Fruit fly (Drosophila melanogaster) whole organism, embryonic: ENCODE results near the gene CG14856.
A peak's percentile ranks its signal among the peaks of the same experiment; 100 is the strongest.

Experiments
- B-H1 ChIP-seq: fragments of 200-800 bp; sonication (Bioruptor generic); IDR thresholded peaks from 3 replicates; pipeline ENCODE4 v1.3.6; 2022; ENCODE audit warnings: missing biosample characterization, missing genetic modification characterization
- Blimp-1 ChIP-seq: fragments of 200-800 bp; sonication (Bioruptor generic); optimal IDR thresholded peaks from 3 replicates; lab custom pipeline; 2018; ENCODE audit warnings: missing biosample characterization, missing genetic modification characterization, mild to moderate bottlenecking, moderate library complexity, missing genetic modification reagents
- CG13775 ChIP-seq: fragments of 200-800 bp; sonication (Bioruptor generic); optimal IDR thresholded peaks from 3 replicates; lab custom pipeline; 2017; ENCODE audit warnings: missing biosample characterization, mild to moderate bottlenecking, missing genetic modification characterization
- CG15696 ChIP-seq: fragments of 200-800 bp; sonication (Bioruptor generic); optimal IDR thresholded peaks from 2 replicates; lab custom pipeline; 2019; ENCODE audit warnings: missing biosample characterization, mild to moderate bottlenecking, missing genetic modification characterization, moderate library complexity
- CG17328 ChIP-seq: fragments of 200-800 bp; sonication (Bioruptor generic); IDR thresholded peaks from 2 replicates; pipeline ENCODE4 v1.3.6; 2022; ENCODE audit warnings: missing biosample characterization, missing genetic modification characterization
- CG17568 ChIP-seq: fragments of 200-800 bp; sonication (Bioruptor generic); optimal IDR thresholded peaks from 2 replicates; lab custom pipeline; 2018; ENCODE audit warnings: missing biosample characterization, mild to moderate bottlenecking, missing genetic modification characterization, moderate library complexity
- CG30020 ChIP-seq: fragments of 200-800 bp; optimal IDR thresholded peaks from 2 replicates; lab custom pipeline; 2019; ENCODE audit warnings: missing biosample characterization, mild to moderate bottlenecking, missing genetic modification characterization, moderate library complexity
- CG31388 ChIP-seq: fragments of 200-800 bp; sonication (Bioruptor generic); optimal IDR thresholded peaks from 2 replicates; lab custom pipeline; 2016; ENCODE audit warnings: missing biosample characterization, missing genetic modification characterization
- CG3838 ChIP-seq: fragments of 200-800 bp; sonication (Bioruptor generic); optimal IDR thresholded peaks from 3 replicates; lab custom pipeline; 2016; ENCODE audit warnings: missing biosample characterization, missing genetic modification characterization
- CG43689 ChIP-seq: fragments of 200-800 bp; sonication (Bioruptor generic); IDR thresholded peaks from 2 replicates; pipeline ENCODE4 v1.3.6; 2022; ENCODE audit warnings: missing biosample characterization, missing genetic modification characterization
- CG4404 ChIP-seq: fragments of 200-800 bp; sonication (Bioruptor generic); IDR thresholded peaks from 2 replicates; pipeline ENCODE4 v1.3.6; 2022; ENCODE audit warnings: missing biosample characterization, missing genetic modification characterization
- CG7839 ChIP-seq: fragments of 200-800 bp; sonication (Bioruptor generic); optimal IDR thresholded peaks from 3 replicates; lab custom pipeline; 2018; ENCODE audit warnings: missing biosample characterization, mild to moderate bottlenecking, missing genetic modification characterization, moderate library complexity
- D ChIP-seq, 2 experiments: fragments of 200-800 bp in 1 of 2; fragments of >200 bp in 1 of 2; sonication (Bioruptor generic) in 1 of 2; optimal IDR thresholded peaks; 2 replicates in 1 of 2; 3 replicates in 1 of 2; lab custom pipeline; 2017; ENCODE audit warnings: mild to moderate bottlenecking in 1 of 2, missing biosample characterization in 1 of 2, missing genetic modification characterization in 1 of 2, missing genetic modification reagents in 1 of 2
- Dek ChIP-seq: fragments of 200-800 bp; sonication (Bioruptor generic); optimal IDR thresholded peaks from 3 replicates; lab custom pipeline; 2019; ENCODE audit warnings: missing biosample characterization, mild to moderate bottlenecking, missing genetic modification characterization, moderate library complexity
- E2f1 ChIP-seq: fragments of 200-800 bp; sonication (Bioruptor generic); IDR thresholded peaks from 2 replicates; pipeline ENCODE4 v1.3.6; 2022; ENCODE audit warnings: missing biosample characterization, missing genetic modification characterization
- Hand ChIP-seq: fragments of 200-800 bp; sonication (Bioruptor generic); optimal IDR thresholded peaks from 2 replicates; lab custom pipeline; 2017; ENCODE audit warnings: mild to moderate bottlenecking, missing biosample characterization, missing genetic modification reagents, missing genetic modification characterization
- Hr78 ChIP-seq, 2 experiments: fragments of 200-800 bp in 1 of 2; fragments of >200 bp in 1 of 2; sonication (Bioruptor generic) in 1 of 2; optimal IDR thresholded peaks; 2 replicates each; lab custom pipeline; 2017 to 2019; ENCODE audit warnings: missing biosample characterization in 2 of 2, missing genetic modification characterization in 2 of 2, mild to moderate bottlenecking in 1 of 2, moderate library complexity in 1 of 2
- MBD-R2 ChIP-seq: fragments of 200-800 bp; sonication (Bioruptor generic); IDR thresholded peaks from 2 replicates; pipeline ENCODE4 v1.3.6; 2022; ENCODE audit warnings: missing biosample characterization, missing genetic modification characterization
- Max ChIP-seq: fragments of 200-800 bp; sonication (Bioruptor generic); optimal IDR thresholded peaks from 2 replicates; lab custom pipeline; 2016; ENCODE audit warnings: missing biosample characterization, mild to moderate bottlenecking, missing genetic modification characterization
- Med ChIP-seq: fragments of 200-800 bp; sonication (Bioruptor generic); peaks from one replicate; lab custom pipeline; 2016; ENCODE audit warnings: missing biosample characterization, missing genetic modification characterization, mild to moderate bottlenecking, inconsistent platforms, moderate library complexity
- Myb ChIP-seq: fragments of 200-800 bp; sonication (Bioruptor generic); optimal IDR thresholded peaks from 2 replicates; lab custom pipeline; 2016; ENCODE audit warnings: missing biosample characterization, missing genetic modification characterization
- Poxn ChIP-seq: fragments of 200-800 bp; sonication (Bioruptor generic); IDR thresholded peaks from 2 replicates; pipeline ENCODE4 v1.3.6; 2022; ENCODE audit warnings: missing biosample characterization, missing genetic modification characterization
- Ptx1 ChIP-seq: fragments of 200-800 bp; sonication (Bioruptor generic); IDR thresholded peaks from 2 replicates; pipeline ENCODE4 v1.3.6; 2022; ENCODE audit warnings: missing biosample characterization, missing genetic modification characterization
- TFAM ChIP-seq: fragments of 200-800 bp; sonication (Bioruptor generic); optimal IDR thresholded peaks from 2 replicates; lab custom pipeline; 2017; ENCODE audit warnings: missing biosample characterization, missing genetic modification characterization, inconsistent platforms
- amos ChIP-seq: fragments of 200-800 bp; sonication (Bioruptor generic); IDR thresholded peaks from 2 replicates; pipeline ENCODE4 v1.3.6; 2022; ENCODE audit warnings: missing biosample characterization, missing genetic modification characterization; ENCODE audit not compliant: partially characterized antibody
- bowl ChIP-seq: fragments of 200-800 bp; sonication (Bioruptor generic); IDR thresholded peaks from 2 replicates; pipeline ENCODE4 v1.3.6; 2022; ENCODE audit warnings: missing biosample characterization, missing genetic modification characterization
- br ChIP-seq: fragments of >200 bp; optimal IDR thresholded peaks from 2 replicates; lab custom pipeline; 2017
- bsh ChIP-seq, 2 experiments: fragments of 200-800 bp; sonication (Bioruptor generic); optimal IDR thresholded peaks; 2 replicates each; lab custom pipeline; 2017 to 2018; ENCODE audit warnings: mild to moderate bottlenecking in 2 of 2, missing biosample characterization in 2 of 2, missing genetic modification characterization in 2 of 2, moderate library complexity in 1 of 2
- cad ChIP-seq: fragments of >200 bp; optimal IDR thresholded peaks from 2 replicates; lab custom pipeline; 2017; ENCODE audit warnings: missing biosample characterization, missing genetic modification characterization
- cato ChIP-seq: fragments of 200-800 bp; sonication (Bioruptor generic); optimal IDR thresholded peaks from 2 replicates; lab custom pipeline; 2016; ENCODE audit warnings: missing biosample characterization, missing genetic modification characterization, borderline replicate concordance
- ci ChIP-seq: fragments of 200-800 bp; sonication (Bioruptor generic); IDR thresholded peaks from 3 replicates; pipeline ENCODE4 v1.3.6; 2022; ENCODE audit warnings: missing biosample characterization, missing genetic modification characterization
- cwo ChIP-seq: fragments of 200-800 bp; sonication (Bioruptor generic); optimal IDR thresholded peaks from 3 replicates; lab custom pipeline; 2017; ENCODE audit warnings: missing biosample characterization, missing genetic modification characterization, mild to moderate bottlenecking, moderate library complexity, missing genetic modification reagents
- dmrt99B ChIP-seq: fragments of 200-800 bp; sonication (Bioruptor generic); optimal IDR thresholded peaks from 2 replicates; lab custom pipeline; 2018; ENCODE audit warnings: missing biosample characterization, mild to moderate bottlenecking, missing genetic modification characterization, moderate library complexity
- fru ChIP-seq: fragments of >200 bp; optimal IDR thresholded peaks from 2 replicates; lab custom pipeline; 2017
- gem ChIP-seq: fragments of 200-800 bp; sonication (Bioruptor generic); optimal IDR thresholded peaks from 2 replicates; lab custom pipeline; 2019; ENCODE audit warnings: missing biosample characterization, mild to moderate bottlenecking, missing genetic modification characterization, moderate library complexity
- lbe ChIP-seq: fragments of 200-800 bp; sonication (Bioruptor generic); optimal IDR thresholded peaks from 2 replicates; lab custom pipeline; 2016; ENCODE audit warnings: missing biosample characterization, mild to moderate bottlenecking, missing genetic modification characterization
- lmd ChIP-seq: fragments of 200-800 bp; sonication (Bioruptor generic); IDR thresholded peaks from 2 replicates; pipeline ENCODE4 v1.3.6; 2022; ENCODE audit warnings: missing biosample characterization, missing genetic modification characterization
- pb ChIP-seq: fragments of 200-800 bp; sonication (Bioruptor generic); optimal IDR thresholded peaks from 3 replicates; lab custom pipeline; 2016; ENCODE audit warnings: missing biosample characterization, missing genetic modification characterization
- prd ChIP-seq, 3 experiments: fragments of >200 bp in 2 of 3; fragments of 200-800 bp in 1 of 3; sonication (Bioruptor generic) in 1 of 3; optimal IDR thresholded peaks in 2 of 3; IDR thresholded peaks in 1 of 3; 2 replicates in 2 of 3; 3 replicates in 1 of 3; pipeline versions ENCODE4 v1.3.6 to Lab custom; 2017 to 2022; ENCODE audit warnings: missing biosample characterization in 1 of 3, missing genetic modification characterization in 1 of 3
- sd ChIP-seq: fragments of 200-800 bp; sonication (Bioruptor generic); optimal IDR thresholded peaks from 3 replicates; lab custom pipeline; 2018; ENCODE audit warnings: missing biosample characterization, mild to moderate bottlenecking, missing genetic modification characterization, moderate library complexity
- sens ChIP-seq: fragments of 200-800 bp; sonication (Bioruptor generic); peaks from one replicate; lab custom pipeline; 2016; ENCODE audit warnings: missing biosample characterization, missing genetic modification characterization
- slbo ChIP-seq: fragments of 200-800 bp; sonication (Bioruptor generic); IDR thresholded peaks from 2 replicates; pipeline ENCODE4 v1.3.6; 2022; ENCODE audit warnings: missing biosample characterization, missing genetic modification characterization
- slou ChIP-seq: fragments of 200-800 bp; sonication (Bioruptor generic); optimal IDR thresholded peaks from 3 replicates; lab custom pipeline; 2016; ENCODE audit warnings: missing biosample characterization, missing genetic modification characterization
- sob ChIP-seq: fragments of 200-800 bp; sonication (Bioruptor generic); IDR thresholded peaks from 2 replicates; pipeline ENCODE4 v1.3.6; 2022; ENCODE audit warnings: missing biosample characterization, missing genetic modification characterization
- tgo ChIP-seq: fragments of 200-800 bp; sonication (Bioruptor generic); IDR thresholded peaks from 3 replicates; pipeline ENCODE4 v1.3.6; 2022; ENCODE audit warnings: missing biosample characterization, missing genetic modification characterization
- ttk ChIP-seq: fragments of 200-800 bp; sonication (Bioruptor generic); IDR thresholded peaks from 2 replicates; pipeline ENCODE4 v2.1.2; 2022; ENCODE audit warnings: missing biosample characterization, missing genetic modification characterization
- tx ChIP-seq: fragments of 200-800 bp; sonication (Bioruptor generic); optimal IDR thresholded peaks from 2 replicates; lab custom pipeline; 2016; ENCODE audit warnings: missing biosample characterization, missing genetic modification characterization
- vvl ChIP-seq: fragments of 200-800 bp; sonication (Bioruptor generic); IDR thresholded peaks from 2 replicates; pipeline ENCODE4 v1.3.6; 2022; ENCODE audit warnings: missing biosample characterization, missing genetic modification characterization
- wor ChIP-seq: fragments of 200-800 bp; sonication (Bioruptor generic); IDR thresholded peaks from 2 replicates; pipeline ENCODE4 v1.3.6; 2022; ENCODE audit warnings: missing biosample characterization, missing genetic modification characterization
- z ChIP-seq: fragments of 200-800 bp; sonication (Bioruptor generic); IDR thresholded peaks from 3 replicates; pipeline ENCODE4 v1.3.6; 2022; ENCODE audit warnings: missing biosample characterization, missing genetic modification characterization

CG14856 gene

dm6 chr3R:14846924-14847599, 48.3 kb downstream of the CG14856 start (continued):
- TF ChIP-seq cato (GFP tag; lab: Kevin White, UChicago): no peak
- no peak for TF ChIP-seq CG17568
- TF ChIP-seq Hr78 (GFP tag; optimal IDR thresholded peaks at IDR 0.05; lab: Kevin White, UChicago): no peak
- TF ChIP-seq Med (GFP tag; lab: Kevin White, UChicago): peak; percentile 63
- TF ChIP-seq dmrt99B: peak; percentile 9
- TF ChIP-seq CG17328: no peak
- TF ChIP-seq cad: no peak
- no peak for TF ChIP-seq CG3838
- TF ChIP-seq B-H1 (GFP tag; lab: Robert Waterston, UW): no peak
- TF ChIP-seq br: no peak
- TF ChIP-seq E2f1 (GFP tag; lab: Robert Waterston, UW): 0 out of 2 replicates have a peak, but pooled peaks have one; percentile 13
- no peak for TF ChIP-seq CG15696 (tag; lab: Kevin White, UChicago)
- no peak for TF ChIP-seq z
- no peak for TF ChIP-seq slou
- no peak for TF ChIP-seq CG13775
- no peak for TF ChIP-seq Myb
- peak; percentile 14; the same call in 1 of the 2 replicates for TF ChIP-seq lmd (GFP tag; lab: Robert Waterston, UW)
- peak in 1 of 2 experiments; percentile 49 for TF ChIP-seq bsh (GFP tag; optimal IDR thresholded peaks at IDR 0.05; lab: Kevin White, UChicago)
- TF ChIP-seq tgo (GFP tag; lab: Robert Waterston, UW): no peak
- no peak for TF ChIP-seq tx (GFP tag; lab: Kevin White, UChicago)
- TF ChIP-seq prd (optimal IDR thresholded peaks at IDR 0.05; lab: Kevin White, UChicago): no peak
- peak; percentile 35; the same call in 1 of the 3 replicates for TF ChIP-seq prd (GFP tag; IDR thresholded peaks at IDR 0.05; lab: Robert Waterston, UW)
- TF ChIP-seq sob: no peak
- TF ChIP-seq Poxn (GFP tag; lab: Robert Waterston, UW): no peak
- no peak for TF ChIP-seq sd (tag; lab: Kevin White, UChicago)
- peak; percentile 22 for TF ChIP-seq gem (tag; lab: Kevin White, UChicago)
- peak; percentile 31; the same call in 1 of the 2 replicates for TF ChIP-seq Ptx1 (GFP tag; lab: Robert Waterston, UW)
- TF ChIP-seq CG7839 (tag; lab: Kevin White, UChicago): no peak
- peak; percentile 54 for TF ChIP-seq Blimp-1 (GFP tag; lab: Kevin White, UChicago)
- no peak for TF ChIP-seq cwo
- TF ChIP-seq CG4404: no peak
- no peak for TF ChIP-seq vvl (GFP tag; lab: Robert Waterston, UW)
- TF ChIP-seq ttk (GFP tag; lab: Robert Waterston, UW): 0 out of 2 replicates have a peak, but pooled peaks have one; percentile 37
- TF ChIP-seq CG30020 (tag; lab: Kevin White, UChicago): no peak
- TF ChIP-seq MBD-R2 (GFP tag; lab: Robert Waterston, UW): no peak
- TF ChIP-seq amos (GFP tag; lab: Robert Waterston, UW): no peak
- peak; percentile 9; the same call in 1 of the 3 replicates for TF ChIP-seq ci (GFP tag; lab: Robert Waterston, UW)
- no peak for TF ChIP-seq D (optimal IDR thresholded peaks at IDR 0.05; lab: Kevin White, UChicago)
- no peak for TF ChIP-seq D (GFP tag; optimal IDR thresholded peaks at IDR 0.05; lab: Kevin White, UChicago)
- TF ChIP-seq lbe: no peak
- TF ChIP-seq Dek (tag; lab: Kevin White, UChicago): no peak
- TF ChIP-seq CG31388 (GFP tag; lab: Kevin White, UChicago): no peak
- TF ChIP-seq pb (GFP tag; lab: Kevin White, UChicago): no peak
- no peak for TF ChIP-seq bowl (GFP tag; lab: Robert Waterston, UW)
- no peak for TF ChIP-seq Hand (GFP tag; lab: Kevin White, UChicago)
- no peak for TF ChIP-seq TFAM (GFP tag; lab: Kevin White, UChicago)
- no peak for TF ChIP-seq CG43689 (GFP tag; lab: Robert Waterston, UW)
- TF ChIP-seq slbo (GFP tag; lab: Robert Waterston, UW): no peak
- 0 out of 2 replicates have a peak, but pooled peaks have one; percentile 14 for TF ChIP-seq wor (GFP tag; lab: Robert Waterston, UW)
- no peak for TF ChIP-seq fru (lab: Kevin White, UChicago)
- no peak for TF ChIP-seq Max
- TF ChIP-seq sens: peak; percentile 82
